Worm (Caenorhabditis elegans) whole organism, mixed stage, embryonic: Measurements from ENCODE around the gene C18A11.2.

ENCODE experiments used
- M03D4.4 ChIP-seq: sonication (generic microtip); optimal IDR thresholded peaks from 2 replicates; lab custom pipeline; 2017; ENCODE audit warnings: mild to moderate bottlenecking, missing genetic modification characterization, missing compliant biosample characterization
- bed-3 ChIP-seq: fragments of 200-800 bp; sonication (Bioruptor generic); optimal IDR thresholded peaks from 3 replicates; lab custom pipeline; 2018; ENCODE audit warnings: mild to moderate bottlenecking, missing genetic modification characterization, moderate library complexity, missing compliant biosample characterization
- blmp-1 ChIP-seq: fragments of 150-350 bp; optimal IDR thresholded peaks from 2 replicates; lab custom pipeline; 2014; ENCODE audit warnings: missing biosample characterization, missing genetic modification characterization
- ceh-39 ChIP-seq: fragments of 150-350 bp; optimal IDR thresholded peaks from 2 replicates; lab custom pipeline; 2014; ENCODE audit warnings: missing biosample characterization, missing genetic modification characterization
- ceh-43 ChIP-seq: fragments of 200-800 bp; sonication (Bioruptor generic); optimal IDR thresholded peaks from 2 replicates; lab custom pipeline; 2018; ENCODE audit warnings: mild to moderate bottlenecking, missing genetic modification characterization, moderate library complexity, missing compliant biosample characterization
- ceh-83 ChIP-seq: fragments of 200-800 bp; sonication (Bioruptor generic); optimal IDR thresholded peaks from 2 replicates; lab custom pipeline; 2018; ENCODE audit warnings: mild to moderate bottlenecking, missing genetic modification characterization, missing compliant biosample characterization
- ces-1 ChIP-seq: fragments of 150-350 bp; optimal IDR thresholded peaks from 2 replicates; lab custom pipeline; 2014; ENCODE audit warnings: missing biosample characterization, missing genetic modification reagents, missing genetic modification characterization
- cnd-1 ChIP-seq: fragments of 200-800 bp; sonication (Bioruptor generic); optimal IDR thresholded peaks from 2 replicates; lab custom pipeline; 2018; ENCODE audit warnings: mild to moderate bottlenecking, missing genetic modification characterization, missing compliant biosample characterization
- drap-1 ChIP-seq: fragments of 200-800 bp; sonication (Bioruptor generic); optimal IDR thresholded peaks from 3 replicates; lab custom pipeline; 2018; ENCODE audit warnings: mild to moderate bottlenecking, missing genetic modification characterization, missing compliant biosample characterization
- elt-1 ChIP-seq: sonication (generic microtip); optimal IDR thresholded peaks from 2 replicates; lab custom pipeline; 2017; ENCODE audit warnings: missing genetic modification characterization, mild to moderate bottlenecking, missing compliant biosample characterization, antibody characterized with exemption, moderate library complexity, borderline replicate concordance; ENCODE audit not compliant: insufficient read depth
- elt-3 ChIP-seq: fragments of 150-350 bp; optimal IDR thresholded peaks from 2 replicates; lab custom pipeline; 2014; ENCODE audit warnings: missing biosample characterization, missing genetic modification characterization
- flh-1 ChIP-seq: fragments of 200-800 bp; sonication (Bioruptor generic); optimal IDR thresholded peaks from 2 replicates; lab custom pipeline; 2018; ENCODE audit warnings: mild to moderate bottlenecking, missing genetic modification characterization, moderate library complexity, missing compliant biosample characterization
- ham-2 ChIP-seq: fragments of 200-800 bp; sonication (Bioruptor generic); optimal IDR thresholded peaks from 2 replicates; lab custom pipeline; 2018; ENCODE audit warnings: mild to moderate bottlenecking, missing genetic modification characterization, missing compliant biosample characterization
- hlh-1 ChIP-seq: fragments of 150-350 bp; optimal IDR thresholded peaks from 2 replicates; lab custom pipeline; 2014; ENCODE audit warnings: missing biosample characterization, missing genetic modification reagents, missing genetic modification characterization
- lin-13 ChIP-seq: fragments of 150-350 bp; optimal IDR thresholded peaks from 2 replicates; lab custom pipeline; 2014; ENCODE audit warnings: missing biosample characterization, missing genetic modification characterization
- lin-32 ChIP-seq: fragments of 200-800 bp; sonication (Bioruptor generic); optimal IDR thresholded peaks from 2 replicates; lab custom pipeline; 2018; ENCODE audit warnings: mild to moderate bottlenecking, missing genetic modification characterization, missing compliant biosample characterization
- lsy-2 ChIP-seq: fragments of 150-350 bp; optimal IDR thresholded peaks from 2 replicates; lab custom pipeline; 2014; ENCODE audit warnings: missing biosample characterization, missing genetic modification characterization
- mab-5 ChIP-seq: fragments of 150-350 bp; optimal IDR thresholded peaks from 2 replicates; lab custom pipeline; 2014; ENCODE audit warnings: missing biosample characterization, missing genetic modification characterization
- mep-1 ChIP-seq: fragments of 150-350 bp; optimal IDR thresholded peaks from 2 replicates; lab custom pipeline; 2017; ENCODE audit warnings: missing biosample characterization, missing genetic modification reagents, missing genetic modification characterization, inconsistent platforms
- mls-2 ChIP-seq: sonication (generic microtip); optimal IDR thresholded peaks from 2 replicates; lab custom pipeline; 2016; ENCODE audit warnings: mild to moderate bottlenecking, missing genetic modification characterization, moderate library complexity, missing compliant biosample characterization
- nhr-12 ChIP-seq: fragments of 150-350 bp; optimal IDR thresholded peaks from 2 replicates; lab custom pipeline; 2014; ENCODE audit warnings: missing biosample characterization, missing genetic modification characterization
- nhr-2 ChIP-seq: fragments of 150-350 bp; optimal IDR thresholded peaks from 2 replicates; lab custom pipeline; 2014; ENCODE audit warnings: missing biosample characterization, missing genetic modification characterization
- nhr-237 ChIP-seq: fragments of 150-350 bp; optimal IDR thresholded peaks from 2 replicates; lab custom pipeline; 2014; ENCODE audit warnings: missing biosample characterization, missing genetic modification characterization
- nhr-28 ChIP-seq: fragments of 150-350 bp; optimal IDR thresholded peaks from 2 replicates; lab custom pipeline; 2014; ENCODE audit warnings: missing biosample characterization, missing genetic modification characterization
- nhr-76 ChIP-seq: sonication (generic microtip); optimal IDR thresholded peaks from 2 replicates; lab custom pipeline; 2017; ENCODE audit warnings: missing biosample characterization, missing genetic modification characterization
- pha-4 ChIP-seq: fragments of 150-350 bp; optimal IDR thresholded peaks from 2 replicates; lab custom pipeline; 2018; ENCODE audit warnings: missing biosample characterization, missing genetic modification reagents, missing genetic modification characterization
- sem-2 ChIP-seq: fragments of 200-800 bp; sonication (Bioruptor generic); optimal IDR thresholded peaks from 2 replicates; lab custom pipeline; 2018; ENCODE audit warnings: mild to moderate bottlenecking, missing genetic modification characterization, missing compliant biosample characterization
- snpc-4 ChIP-seq: fragments of 150-350 bp; optimal IDR thresholded peaks from 2 replicates; lab custom pipeline; 2014; ENCODE audit warnings: missing biosample characterization, missing genetic modification characterization
- sptf-1 ChIP-seq: sonication (generic microtip); optimal IDR thresholded peaks from 2 replicates; lab custom pipeline; 2017; ENCODE audit warnings: mild to moderate bottlenecking, missing genetic modification characterization, moderate library complexity, missing compliant biosample characterization
- tbx-8 ChIP-seq: fragments of 200-800 bp; sonication (Bioruptor generic); optimal IDR thresholded peaks from 2 replicates; lab custom pipeline; 2018; ENCODE audit warnings: mild to moderate bottlenecking, missing genetic modification characterization, moderate library complexity, missing compliant biosample characterization
- unc-120 ChIP-seq: sonication (generic microtip); optimal IDR thresholded peaks from 2 replicates; lab custom pipeline; 2017; ENCODE audit warnings: missing genetic modification characterization, missing compliant biosample characterization; ENCODE audit not compliant: poor library complexity, severe bottlenecking
- unc-39 ChIP-seq: fragments of 150-350 bp; optimal IDR thresholded peaks from 2 replicates; lab custom pipeline; 2014; ENCODE audit warnings: missing biosample characterization, missing genetic modification characterization
- unc-62 ChIP-seq: fragments of 150-350 bp; optimal IDR thresholded peaks from 2 replicates; lab custom pipeline; 2014; ENCODE audit warnings: missing biosample characterization, missing genetic modification reagents, missing genetic modification characterization
- zip-8 ChIP-seq: fragments of 150-350 bp; optimal IDR thresholded peaks from 2 replicates; lab custom pipeline; 2014; ENCODE audit warnings: missing biosample characterization, missing genetic modification characterization
- ztf-11 ChIP-seq: fragments of 150-350 bp; optimal IDR thresholded peaks from 2 replicates; lab custom pipeline; 2014; ENCODE audit warnings: missing biosample characterization, missing genetic modification characterization

Gene C18A11.2

ce11 chrX:8030032-8030431 is 37.3 kb upstream of the C18A11.2 start:
- TF ChIP-seq ham-2 (GFP tag; lab: Kevin White, UChicago): no peak
- no peak for TF ChIP-seq ces-1
- no peak for TF ChIP-seq elt-3 (tag; lab: Kevin White, UChicago)
- no peak for TF ChIP-seq ztf-11 (tag; lab: Kevin White, UChicago)
- no peak for TF ChIP-seq nhr-28 (tag; lab: Kevin White, UChicago)

- TF ChIP-seq ham-2 (GFP tag; lab: Kevin White, UChicago) (no peak), zip-8 (tag; lab: Kevin White, UChicago) (peak; percentile 10), nhr-28 (tag; lab: Kevin White, UChicago) (no peak), ceh-83 (GFP tag; lab: Kevin White, UChicago) (peak; percentile 80), tbx-8 (GFP tag; lab: Kevin White, UChicago) (peak; percentile 53), mab-5 (tag; lab: Kevin White, UChicago) (peak; percentile 96), ceh-39 (tag; lab: Kevin White, UChicago) (peak; percentile 94), pha-4 (tag; lab: Kevin White, UChicago) (peak; percentile 80), nhr-2 (tag; lab: Kevin White, UChicago) (peak; percentile 34), unc-62 (GFP tag; lab: Kevin White, UChicago) (peak; percentile 75), nhr-237 (peak; percentile 99), drap-1 (GFP tag; lab: Kevin White, UChicago) (peak; percentile 87), nhr-76 (tag; lab: Kevin White, UChicago) (no peak), hlh-1 (tag; lab: Kevin White, UChicago) (peak; percentile 77), mls-2 (peak; percentile 41), lin-13 (tag; lab: Kevin White, UChicago) (peak; percentile 60), unc-120 (tag; lab: Kevin White, UChicago) (peak; percentile 81), sem-2 (peak; percentile 55), snpc-4 (no peak), elt-3 (tag; lab: Kevin White, UChicago) (peak; percentile 64), sptf-1 (tag; lab: Kevin White, UChicago) (peak; percentile 59), ztf-11 (tag; lab: Kevin White, UChicago) (peak; percentile 89), lin-32 (GFP tag; lab: Kevin White, UChicago) (no peak), bed-3 (GFP tag; lab: Kevin White, UChicago) (peak; percentile 5), ceh-43 (GFP tag; lab: Kevin White, UChicago) (no peak), nhr-12 (tag; lab: Kevin White, UChicago) (peak; percentile 54), unc-39 (tag; lab: Kevin White, UChicago) (no peak), mep-1 (tag; lab: Kevin White, UChicago) (peak; percentile 80), lsy-2 (peak; percentile 87), M03D4.4 (peak; percentile 44), ces-1 (peak; percentile 99), elt-1 (peak; percentile 45), cnd-1 (tag; lab: Kevin White, UChicago) (peak; percentile 21), blmp-1 (tag; lab: Kevin White, UChicago) (no peak), flh-1 (GFP tag; lab: Kevin White, UChicago) (no peak)
Observed at ce11 chrX:8036219-8036883, 31.0 kb upstream of the C18A11.2 start.

- no peak for TF ChIP-seq ceh-83 (GFP tag; lab: Kevin White, UChicago)
Observed at ce11 chrX:8037365-8037764, 30.0 kb upstream of the C18A11.2 start.

- no peak for TF ChIP-seq pha-4 (tag; lab: Kevin White, UChicago)
- peak; percentile 6 for TF ChIP-seq mep-1 (tag; lab: Kevin White, UChicago)
Observed at ce11 chrX:8040967-8041366, 26.4 kb upstream of the C18A11.2 start, which contains the start of gene xol-1. Gene xol-1 (plus strand): TSS chrX:8041313.
